Worm (Caenorhabditis elegans) whole organism, mixed stage, embryonic: ENCODE results near the gene F08G2.8.
"Not testable (repeated sequence)": the region's sequence is repeated elsewhere in the genome, so short reads cannot be mapped to it uniquely, and the experiment has no call there.

Source experiments
- ceh-83 ChIP-seq: fragments of 200-800 bp; sonication (Bioruptor generic); optimal IDR thresholded peaks from 2 replicates; lab custom pipeline; 2018; ENCODE audit warnings: mild to moderate bottlenecking, missing genetic modification characterization, missing compliant biosample characterization
- cnd-1 ChIP-seq: fragments of 200-800 bp; sonication (Bioruptor generic); optimal IDR thresholded peaks from 2 replicates; lab custom pipeline; 2018; ENCODE audit warnings: mild to moderate bottlenecking, missing genetic modification characterization, missing compliant biosample characterization
- elt-1 ChIP-seq: sonication (generic microtip); optimal IDR thresholded peaks from 2 replicates; lab custom pipeline; 2017; ENCODE audit warnings: missing genetic modification characterization, mild to moderate bottlenecking, missing compliant biosample characterization, antibody characterized with exemption, moderate library complexity, borderline replicate concordance; ENCODE audit not compliant: insufficient read depth

ce11 chrII:13852532-13853199 lies 562 bp downstream of the F08G2.8 start:
- TF ChIP-seq cnd-1: peak; percentile 23
- not testable (repeated sequence) for TF ChIP-seq ceh-83 (GFP tag; lab: Kevin White, UChicago); elt-1 (tag; lab: Kevin White, UChicago)
